Worm (Caenorhabditis elegans) whole organism, early embryonic: ENCODE measurements around the gene F58A6.9.

Experiments used
- B0310.2 ChIP-seq: sonication (generic microtip); optimal IDR thresholded peaks from 2 replicates; lab custom pipeline; 2016; ENCODE audit warnings: mild to moderate bottlenecking, missing genetic modification characterization, missing compliant biosample characterization
- F13C5.2 ChIP-seq: sonication (generic microtip); optimal IDR thresholded peaks from 2 replicates; lab custom pipeline; 2017; ENCODE audit warnings: mild to moderate bottlenecking, missing genetic modification characterization, inconsistent platforms, missing compliant biosample characterization
- aly-1 ChIP-seq: sonication (generic microtip); optimal IDR thresholded peaks from 2 replicates; lab custom pipeline; 2016; ENCODE audit warnings: missing genetic modification characterization, missing compliant biosample characterization
- ama-1 ChIP-seq: fragments of 150-350 bp; optimal IDR thresholded peaks from 2 replicates; lab custom pipeline; 2014
- ceh-13 ChIP-seq: fragments of 200-800 bp; sonication (Bioruptor generic); optimal IDR thresholded peaks from 2 replicates; lab custom pipeline; 2018; ENCODE audit warnings: mild to moderate bottlenecking, missing genetic modification characterization, missing compliant biosample characterization
- ceh-36 ChIP-seq: sonication (generic microtip); optimal IDR thresholded peaks from 2 replicates; lab custom pipeline; 2016; ENCODE audit warnings: missing genetic modification characterization, inconsistent platforms, missing compliant biosample characterization
- ets-7 ChIP-seq: sonication (generic microtip); optimal IDR thresholded peaks from 2 replicates; lab custom pipeline; 2016; ENCODE audit warnings: missing genotype, missing genetic modification characterization, missing compliant biosample characterization
- flt-1 ChIP-seq: fragments of 200-800 bp; sonication (Bioruptor generic); IDR thresholded peaks from 2 replicates; pipeline ENCODE4 v1.3.6; 2022; ENCODE audit warnings: missing genetic modification characterization, missing compliant biosample characterization
- hmbx-1 ChIP-seq: sonication (generic microtip); optimal IDR thresholded peaks from 2 replicates; lab custom pipeline; 2016; ENCODE audit warnings: mild to moderate bottlenecking, missing genetic modification characterization, missing compliant biosample characterization
- hmg-4 ChIP-seq: fragments of 200-800 bp; sonication (Bioruptor generic); optimal IDR thresholded peaks from 2 replicates; lab custom pipeline; 2018; ENCODE audit warnings: mild to moderate bottlenecking, missing genetic modification characterization, missing compliant biosample characterization
- hnd-1 ChIP-seq: sonication (generic microtip); optimal IDR thresholded peaks from 2 replicates; lab custom pipeline; 2016; ENCODE audit warnings: missing genetic modification characterization, missing compliant biosample characterization
- pes-1 ChIP-seq: fragments of 200-800 bp; sonication (Bioruptor generic); IDR thresholded peaks from 2 replicates; pipeline ENCODE4 v1.3.6; 2022; ENCODE audit warnings: missing genetic modification reagents, missing genetic modification characterization, missing compliant biosample characterization
- scrt-1 ChIP-seq: fragments of 200-800 bp; sonication (Bioruptor generic); IDR thresholded peaks from 2 replicates; pipeline ENCODE4 v1.3.6; 2022; ENCODE audit warnings: missing genetic modification characterization, missing compliant biosample characterization
- sea-1 ChIP-seq: fragments of 200-800 bp; sonication (Bioruptor generic); conservative IDR thresholded peaks from 2 replicates; pipeline ENCODE4 v1.3.6; 2022; ENCODE audit warnings: missing genetic modification characterization, missing compliant biosample characterization
- tbx-11 ChIP-seq: fragments of 200-800 bp; sonication (Bioruptor generic); IDR thresholded peaks from 2 replicates; pipeline ENCODE4 v1.3.6; 2022; ENCODE audit warnings: missing genetic modification characterization, missing compliant biosample characterization
- tbx-37 ChIP-seq: fragments of 200-800 bp; sonication (Bioruptor generic); conservative IDR thresholded peaks from 2 replicates; pipeline ENCODE4 v1.3.6; 2022; ENCODE audit warnings: missing genetic modification reagents, missing genetic modification characterization, missing compliant biosample characterization
- tra-4 ChIP-seq: sonication (generic microtip); optimal IDR thresholded peaks from 2 replicates; lab custom pipeline; 2017; ENCODE audit warnings: missing genetic modification characterization, missing compliant biosample characterization

F58A6.9 gene

ce11 chrII:5191766-5192165 is 33.1 kb upstream of the F58A6.9 start:
- TF ChIP-seq F13C5.2 (no peak), scrt-1 (GFP tag; lab: Robert Waterston, UW) (no peak), hmbx-1 (tag; lab: Kevin White, UChicago) (no peak), B0310.2 (tag; lab: Kevin White, UChicago) (no peak), sea-1 (no peak), ceh-13 (GFP tag; lab: Kevin White, UChicago) (no peak), pes-1 (GFP tag; lab: Robert Waterston, UW) (no peak), aly-1 (no peak), ama-1 (lab: Kevin White, UChicago) (no peak), ceh-36 (no peak), tbx-11 (no peak), tra-4 (tag; lab: Kevin White, UChicago) (no peak), hnd-1 (no peak), hmg-4 (GFP tag; lab: Kevin White, UChicago) (no peak), ets-7 (tag; lab: Kevin White, UChicago) (no peak), tbx-37 (no peak)

ce11 chrII:5187934-5188333 is 29.3 kb upstream of the F58A6.9 start:
- TF ChIP-seq hmg-4 (GFP tag; lab: Kevin White, UChicago) = no peak
- TF ChIP-seq tbx-11 = no peak
- no peak for TF ChIP-seq aly-1
- TF ChIP-seq B0310.2 (tag; lab: Kevin White, UChicago) = no peak
- no peak for TF ChIP-seq flt-1 (GFP tag; lab: Robert Waterston, UW)
- no peak for TF ChIP-seq ama-1 (lab: Kevin White, UChicago)
- no peak for TF ChIP-seq scrt-1 (GFP tag; lab: Robert Waterston, UW)
- no peak for TF ChIP-seq hmbx-1 (tag; lab: Kevin White, UChicago)

ce11 chrII:5187469-5187868 is 28.8 kb upstream of the F58A6.9 start, which contains the start of gene crh-2:
Gene crh-2 (minus strand): TSS chrII:5187569.
- no peak for TF ChIP-seq sea-1
- no peak for TF ChIP-seq ama-1 (lab: Kevin White, UChicago)
- TF ChIP-seq ceh-36 = no peak
- no peak for TF ChIP-seq B0310.2 (tag; lab: Kevin White, UChicago)
- TF ChIP-seq hmbx-1 (tag; lab: Kevin White, UChicago) = no peak
- TF ChIP-seq hmg-4 (GFP tag; lab: Kevin White, UChicago) = no peak
- no peak for TF ChIP-seq scrt-1 (GFP tag; lab: Robert Waterston, UW)
- TF ChIP-seq tbx-11 = no peak
- no peak for TF ChIP-seq aly-1
- no peak for TF ChIP-seq tra-4 (tag; lab: Kevin White, UChicago)
- no peak for TF ChIP-seq pes-1 (GFP tag; lab: Robert Waterston, UW)

ce11 chrII:5186870-5187269 is 28.2 kb upstream of the F58A6.9 start:
- TF ChIP-seq scrt-1 (GFP tag; lab: Robert Waterston, UW) = no peak
- no peak for TF ChIP-seq pes-1 (GFP tag; lab: Robert Waterston, UW)
- no peak for TF ChIP-seq ceh-36
- no peak for TF ChIP-seq tbx-11
- TF ChIP-seq B0310.2 (tag; lab: Kevin White, UChicago) = no peak
- no peak for TF ChIP-seq ets-7 (tag; lab: Kevin White, UChicago)
- no peak for TF ChIP-seq hmg-4 (GFP tag; lab: Kevin White, UChicago)
- no peak for TF ChIP-seq aly-1
- TF ChIP-seq flt-1 (GFP tag; lab: Robert Waterston, UW) = no peak
- TF ChIP-seq F13C5.2 = no peak
- no peak for TF ChIP-seq hnd-1
- TF ChIP-seq hmbx-1 (tag; lab: Kevin White, UChicago) = no peak

- TF ChIP-seq aly-1 (no peak), tbx-37 (no peak), hnd-1 (no peak), sea-1 (no peak)
These were observed 27.4 kb upstream of the F58A6.9 start for ce11 chrII:5185955-5186539.

- no peak for TF ChIP-seq ama-1 (lab: Kevin White, UChicago)
- TF ChIP-seq F13C5.2 = no peak
- TF ChIP-seq tra-4 (tag; lab: Kevin White, UChicago) = no peak
- no peak for TF ChIP-seq aly-1
- TF ChIP-seq tbx-37 = no peak
- no peak for TF ChIP-seq B0310.2 (tag; lab: Kevin White, UChicago)
- no peak for TF ChIP-seq pes-1 (GFP tag; lab: Robert Waterston, UW)
- TF ChIP-seq tbx-11 = no peak
- no peak for TF ChIP-seq hmg-4 (GFP tag; lab: Kevin White, UChicago)
- TF ChIP-seq hmbx-1 (tag; lab: Kevin White, UChicago) = no peak
- no peak for TF ChIP-seq flt-1 (GFP tag; lab: Robert Waterston, UW)
- no peak for TF ChIP-seq hnd-1
- no peak for TF ChIP-seq ets-7 (tag; lab: Kevin White, UChicago)
- TF ChIP-seq ceh-13 (GFP tag; lab: Kevin White, UChicago) = no peak
- no peak for TF ChIP-seq scrt-1 (GFP tag; lab: Robert Waterston, UW)
- no peak for TF ChIP-seq sea-1
These were observed 26.2 kb upstream of the F58A6.9 start for ce11 chrII:5184661-5185545.

- TF ChIP-seq hmg-4 (GFP tag; lab: Kevin White, UChicago) (no peak), hmbx-1 (tag; lab: Kevin White, UChicago) (no peak), tra-4 (tag; lab: Kevin White, UChicago) (no peak), pes-1 (GFP tag; lab: Robert Waterston, UW) (no peak), tbx-11 (no peak), ceh-13 (GFP tag; lab: Kevin White, UChicago) (no peak), sea-1 (no peak), flt-1 (GFP tag; lab: Robert Waterston, UW) (no peak), aly-1 (no peak), hnd-1 (no peak), B0310.2 (tag; lab: Kevin White, UChicago) (no peak), scrt-1 (GFP tag; lab: Robert Waterston, UW) (no peak), ets-7 (tag; lab: Kevin White, UChicago) (no peak)
These were observed 24.5 kb upstream of the F58A6.9 start for ce11 chrII:5183207-5183606.
